Worm (Caenorhabditis elegans): ENCODE data around the gene unc-53.

Gene unc-53

DNA sequence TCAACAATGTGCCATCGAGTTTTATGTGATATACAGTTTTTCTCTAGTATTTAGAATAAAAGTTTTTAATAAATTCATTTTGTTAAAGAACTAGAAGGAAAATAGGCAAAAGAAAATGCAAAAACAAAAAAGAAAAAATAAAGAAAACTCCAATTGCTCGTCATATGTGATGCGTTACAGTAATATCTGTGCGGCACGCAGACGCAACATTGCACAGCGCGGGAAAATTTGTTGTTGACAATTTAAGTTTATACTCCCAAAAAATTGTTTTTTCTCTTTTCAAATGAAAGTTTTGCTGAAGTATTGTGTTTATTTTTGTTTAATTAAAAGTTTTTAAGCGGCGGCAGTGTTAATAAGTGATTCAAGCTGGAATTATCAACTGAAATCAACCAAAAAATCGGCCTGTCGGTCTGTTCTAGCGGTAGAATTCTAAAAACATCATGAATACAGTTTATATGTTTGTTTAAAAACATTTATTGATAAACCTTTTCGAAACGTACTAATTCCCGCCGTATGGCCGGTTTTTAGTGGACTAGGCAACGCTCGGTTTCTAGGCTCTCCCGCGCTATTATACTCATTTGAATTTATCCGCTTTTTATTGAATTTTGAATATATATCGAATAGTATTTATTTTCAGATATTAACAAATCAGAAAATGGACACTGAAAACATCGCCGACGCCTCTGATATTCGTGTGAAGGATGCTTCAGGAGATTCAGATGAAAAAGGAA is 16.9 kb upstream of the unc-53 start, which contains the start of gene nasp-1:
TSS of gene nasp-1 (plus strand) at position 632 of the 731 bp plus-strand sequence.
- TF ChIP-seq R02D3.7 (tag; optimal IDR thresholded peaks at IDR 0.05) = no peak
- no peak for TF ChIP-seq ama-1 (optimal IDR thresholded peaks at IDR 0.05)
- TF ChIP-seq nhr-23 (tag; optimal IDR thresholded peaks at IDR 0.05) = no peak
- TF ChIP-seq crh-2 (tag; optimal IDR thresholded peaks at IDR 0.05) = no peak
- TF ChIP-seq lsy-2 (tag; optimal IDR thresholded peaks at IDR 0.05) = peak in 1 of 2 experiments; percentile 73
- no peak for TF ChIP-seq nhr-21 (tag; optimal IDR thresholded peaks at IDR 0.05)

DNA sequence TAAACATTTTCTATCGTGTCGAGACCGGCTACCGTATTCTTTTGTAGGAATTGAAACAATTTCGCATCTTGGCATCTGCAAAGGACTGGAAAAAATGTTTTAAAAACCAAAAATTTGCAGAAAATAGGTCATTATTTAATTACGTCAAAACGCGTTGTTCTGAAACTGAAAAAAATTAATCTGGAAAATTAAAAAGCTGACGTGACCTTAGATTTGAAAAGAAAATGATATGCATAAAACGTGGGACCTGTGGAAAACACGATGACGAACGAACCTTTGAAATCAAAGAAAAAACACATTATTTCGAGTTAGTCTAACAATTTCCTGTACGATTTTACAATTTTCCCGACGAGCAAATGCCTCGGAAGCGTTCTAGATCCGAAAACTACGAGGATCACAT is 14.9 kb upstream of the unc-53 start, which contains the start of gene C09H10.9:
TSS of gene C09H10.9 (plus strand) at position 301 of the 400 bp plus-strand sequence.
- TF ChIP-seq nhr-11 (tag; optimal IDR thresholded peaks at IDR 0.05) (no peak), lsy-2 (tag; optimal IDR thresholded peaks at IDR 0.05) (no peak), snpc-4 (tag; optimal IDR thresholded peaks at IDR 0.05) (no peak)

DNA sequence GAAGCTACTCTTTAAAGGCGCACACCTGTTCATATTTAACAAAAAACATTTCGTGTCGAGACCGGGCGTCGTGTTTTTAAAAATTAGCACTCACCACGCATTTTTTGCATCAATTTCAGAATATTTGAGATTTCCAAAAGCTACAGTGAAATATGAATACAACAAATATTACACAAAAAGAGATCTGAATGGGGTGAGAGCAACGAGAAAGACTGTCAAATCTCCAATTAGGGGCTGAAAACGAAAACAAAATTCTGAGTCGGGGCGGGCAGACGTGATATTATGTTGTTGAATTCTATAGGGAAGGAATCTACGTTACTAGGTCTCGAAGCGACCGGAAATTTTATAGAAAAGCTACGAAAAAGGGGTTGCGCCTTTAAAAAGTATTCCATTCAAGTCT is 14.4 kb upstream of the unc-53 start, which contains the start of gene C09H10.5:
TSS of gene C09H10.5 (minus strand) at position 101 of the 400 bp plus-strand sequence.
- no peak for TF ChIP-seq lsy-2 (tag; optimal IDR thresholded peaks at IDR 0.05)
- no peak for TF ChIP-seq R02D3.7 (tag; optimal IDR thresholded peaks at IDR 0.05)
- TF ChIP-seq fos-1 (tag; optimal IDR thresholded peaks at IDR 0.05) = no peak
- no peak for TF ChIP-seq crh-2 (tag; optimal IDR thresholded peaks at IDR 0.05)
- TF ChIP-seq elt-3 (tag; optimal IDR thresholded peaks at IDR 0.05) = no peak
- no peak for TF ChIP-seq ztf-11 (tag; optimal IDR thresholded peaks at IDR 0.05)
- TF ChIP-seq dmd-4 (tag; optimal IDR thresholded peaks at IDR 0.05) = no peak
- no peak for TF ChIP-seq ztf-1 (GFP tag; conservative IDR thresholded peaks at IDR 0.05)
- no peak for TF ChIP-seq nhr-25 (tag; optimal IDR thresholded peaks at IDR 0.05)
- TF ChIP-seq snpc-4 (tag; optimal IDR thresholded peaks at IDR 0.05) = no peak
- no peak for TF ChIP-seq blmp-1 (tag; optimal IDR thresholded peaks at IDR 0.05; ENCODE audit: insufficient read depth)
- no peak for TF ChIP-seq unc-62 (GFP tag; optimal IDR thresholded peaks at IDR 0.05)
- TF ChIP-seq aly-2 (tag; optimal IDR thresholded peaks at IDR 0.05) = no peak
- no peak for TF ChIP-seq Y55F3AM.14 (GFP tag; optimal IDR thresholded peaks at IDR 0.05)

DNA sequence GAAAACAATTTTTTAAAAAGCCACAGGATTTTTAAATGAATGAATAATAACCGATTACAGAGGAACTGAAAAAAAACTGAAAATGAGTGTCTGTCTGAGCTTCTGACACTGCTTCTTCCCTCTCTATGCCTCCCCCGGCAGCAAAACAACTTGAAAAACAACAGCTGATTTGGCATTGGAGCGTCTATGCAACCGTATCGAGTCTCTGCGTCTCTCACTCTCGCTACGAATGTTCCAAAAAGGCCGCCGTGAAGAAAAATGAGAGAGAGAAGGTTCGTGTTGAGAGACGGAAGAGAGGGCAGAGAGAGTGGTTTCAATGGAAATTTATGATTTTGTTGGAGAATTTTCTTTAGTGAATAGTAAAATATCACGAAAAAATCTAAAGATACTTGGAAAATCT is 13.8 kb upstream of the unc-53 start:
- no peak for TF ChIP-seq nhr-12 (tag; optimal IDR thresholded peaks at IDR 0.05)
- TF ChIP-seq lin-13 (GFP tag; optimal IDR thresholded peaks at IDR 0.05) = peak; percentile 51
- no peak for TF ChIP-seq unc-62 (GFP tag; optimal IDR thresholded peaks at IDR 0.05)
- TF ChIP-seq sma-9 (GFP tag; optimal IDR thresholded peaks at IDR 0.05) = peak; percentile 50
- TF ChIP-seq sma-9 (tag; optimal IDR thresholded peaks at IDR 0.05) = no peak
- TF ChIP-seq lin-39 (tag; optimal IDR thresholded peaks at IDR 0.05) = no peak
- no peak for TF ChIP-seq zag-1 (tag; optimal IDR thresholded peaks at IDR 0.05)
- peak; percentile 75 for TF ChIP-seq crh-2 (tag; optimal IDR thresholded peaks at IDR 0.05)
- no peak for TF ChIP-seq nhr-23 (tag; optimal IDR thresholded peaks at IDR 0.05)
- TF ChIP-seq nhr-6 (tag; optimal IDR thresholded peaks at IDR 0.05) = no peak
- no peak for TF ChIP-seq unc-39 (tag; optimal IDR thresholded peaks at IDR 0.05)
- TF ChIP-seq mbf-1 (tag; optimal IDR thresholded peaks at IDR 0.05) = no peak
- no peak for TF ChIP-seq elt-3 (tag; optimal IDR thresholded peaks at IDR 0.05)
- TF ChIP-seq nhr-11 (tag; optimal IDR thresholded peaks at IDR 0.05) = no peak
- TF ChIP-seq R02D3.7 (tag; optimal IDR thresholded peaks at IDR 0.05) = no peak
- TF ChIP-seq egl-27 (tag; optimal IDR thresholded peaks at IDR 0.05) = no peak
- no peak for TF ChIP-seq ceh-82 (tag; optimal IDR thresholded peaks at IDR 0.05)
- TF ChIP-seq nhr-10 (tag; optimal IDR thresholded peaks at IDR 0.05) = no peak
- no peak for TF ChIP-seq ztf-4 (tag; optimal IDR thresholded peaks at IDR 0.05)
- TF ChIP-seq lsy-2 (tag; optimal IDR thresholded peaks at IDR 0.05) = peak; percentile 52 to 82
- TF ChIP-seq mdl-1 (tag; optimal IDR thresholded peaks at IDR 0.05) = peak in 1 of 2 experiments; percentile 4
- no peak for TF ChIP-seq mab-5 (tag; optimal IDR thresholded peaks at IDR 0.05)
- no peak for TF ChIP-seq nhr-77 (tag; optimal IDR thresholded peaks at IDR 0.05)
- peak; percentile 29 for TF ChIP-seq sma-3 (GFP tag; optimal IDR thresholded peaks at IDR 0.05)
- no peak for TF ChIP-seq ZK546.5 (tag; optimal IDR thresholded peaks at IDR 0.05)
- peak; percentile 80 for TF ChIP-seq unc-55 (GFP tag; optimal IDR thresholded peaks at IDR 0.05)
- TF ChIP-seq gmeb-1 (tag; optimal IDR thresholded peaks at IDR 0.05) = peak; percentile 59
- TF ChIP-seq fos-1 (tag; optimal IDR thresholded peaks at IDR 0.05) = peak; percentile 37
- no peak for TF ChIP-seq ceh-16 (tag; optimal IDR thresholded peaks at IDR 0.05)
- no peak for TF ChIP-seq sem-4 (tag; optimal IDR thresholded peaks at IDR 0.05)
- TF ChIP-seq skn-1 (tag; optimal IDR thresholded peaks at IDR 0.05) = no peak
- TF ChIP-seq nhr-237 (tag; optimal IDR thresholded peaks at IDR 0.05) = no peak
- TF ChIP-seq snpc-4 (tag; optimal IDR thresholded peaks at IDR 0.05) = peak; percentile 8
- TF ChIP-seq aly-2 (tag; optimal IDR thresholded peaks at IDR 0.05) = no peak
- TF ChIP-seq ztf-1 (GFP tag; conservative IDR thresholded peaks at IDR 0.05) = no peak
- TF ChIP-seq lin-11 (tag; optimal IDR thresholded peaks at IDR 0.05) = peak; percentile 68
- no peak for TF ChIP-seq alr-1 (tag; optimal IDR thresholded peaks at IDR 0.05)
- TF ChIP-seq nhr-25 (tag; optimal IDR thresholded peaks at IDR 0.05) = peak; percentile 20
- no peak for TF ChIP-seq nhr-21 (tag; optimal IDR thresholded peaks at IDR 0.05)
- peak; percentile 91 for TF ChIP-seq C34F6.9 (tag; optimal IDR thresholded peaks at IDR 0.05)
